Worm (Caenorhabditis elegans) whole organism, L4 larva: ENCODE measurements around the gene T20G5.12.

Experiments
- D1046.2 ChIP-seq: fragments of 200-800 bp; sonication (Bioruptor generic); IDR thresholded peaks from 2 replicates; pipeline ENCODE4 v1.3.6; 2022; ENCODE audit warnings: missing genetic modification characterization, missing compliant biosample characterization
- F10B5.3 ChIP-seq: sonication (generic microtip); optimal IDR thresholded peaks from 2 replicates; lab custom pipeline; 2016; ENCODE audit warnings: mild to moderate bottlenecking, missing genetic modification characterization, missing compliant biosample characterization
- F26F4.8 ChIP-seq: fragments of 200-800 bp; sonication (Bioruptor generic); conservative IDR thresholded peaks from 2 replicates; pipeline ENCODE4 v1.3.6; 2022; ENCODE audit warnings: missing genetic modification characterization, missing compliant biosample characterization
- F37D6.2 ChIP-seq: sonication (generic microtip); optimal IDR thresholded peaks from 2 replicates; lab custom pipeline; 2016; ENCODE audit warnings: mild to moderate bottlenecking, missing genetic modification characterization, missing compliant biosample characterization
- R02D3.7 ChIP-seq: fragments of 150-350 bp; sonication (generic microtip); optimal IDR thresholded peaks from 3 replicates; lab custom pipeline; 2014; ENCODE audit warnings: missing biosample characterization, missing genetic modification characterization
- T26A8.4 ChIP-seq: fragments of 200-800 bp; sonication (Bioruptor generic); IDR thresholded peaks from 2 replicates; pipeline ENCODE4 v1.3.6; 2022; ENCODE audit warnings: missing genetic modification characterization, missing compliant biosample characterization
- Y48G9A.11 ChIP-seq: fragments of 200-800 bp; sonication (Bioruptor generic); IDR thresholded peaks from 2 replicates; pipeline ENCODE4 v1.3.6; 2022; ENCODE audit warnings: missing genetic modification reagents, missing genetic modification characterization, missing compliant biosample characterization
- Y5F2A.4 ChIP-seq: fragments of 200-800 bp; sonication (Bioruptor generic); optimal IDR thresholded peaks from 2 replicates; lab custom pipeline; 2018; ENCODE audit warnings: mild to moderate bottlenecking, missing genetic modification characterization, missing compliant biosample characterization
- ZK337.2 ChIP-seq: fragments of 200-800 bp; sonication (Bioruptor generic); IDR thresholded peaks from 2 replicates; pipeline ENCODE4 v1.3.6; 2022; ENCODE audit warnings: missing genetic modification reagents, missing genetic modification characterization, missing compliant biosample characterization
- ZK546.5 ChIP-seq, 2 experiments: sonication (generic microtip); optimal IDR thresholded peaks; 2 replicates each; lab custom pipeline; 2017; ENCODE audit warnings: missing biosample characterization in 2 of 2, missing genetic modification characterization in 2 of 2
- aha-1 ChIP-seq: fragments of 150-350 bp; peaks from one replicate; lab custom pipeline; 2014; ENCODE audit warnings: missing biosample characterization, missing genetic modification characterization
- ces-1 ChIP-seq: fragments of 150-350 bp; sonication (generic microtip); optimal IDR thresholded peaks from 4 replicates; lab custom pipeline; 2014; ENCODE audit warnings: missing biosample characterization, missing genetic modification reagents, missing genetic modification characterization
- cey-2 ChIP-seq: sonication (generic microtip); optimal IDR thresholded peaks from 3 replicates; lab custom pipeline; 2017; ENCODE audit warnings: missing genetic modification characterization, mild to moderate bottlenecking, missing compliant biosample characterization, antibody characterized with exemption, borderline replicate concordance; ENCODE audit not compliant: insufficient read depth
- ctbp-1 ChIP-seq: fragments of 200-800 bp; sonication (Bioruptor generic); IDR thresholded peaks from 2 replicates; pipeline ENCODE4 v1.3.6; 2022; ENCODE audit warnings: missing genetic modification reagents, missing genetic modification characterization, missing compliant biosample characterization
- daf-16 ChIP-seq, 3 experiments: sonication (generic microtip); optimal IDR thresholded peaks; 2 replicates each; lab custom pipeline; 2016 to 2017; ENCODE audit warnings: missing genetic modification characterization in 3 of 3, missing genetic modification reagents in 3 of 3, mild to moderate bottlenecking in 2 of 3, missing compliant biosample characterization in 2 of 3, missing biosample characterization in 1 of 3, moderate library complexity in 1 of 3
- dve-1 ChIP-seq: sonication (generic microtip); optimal IDR thresholded peaks from 2 replicates; lab custom pipeline; 2017; ENCODE audit warnings: antibody characterized with exemption, mild to moderate bottlenecking, missing genetic modification characterization, missing compliant biosample characterization; ENCODE audit not compliant: insufficient read depth
- fkh-10 ChIP-seq: fragments of 150-350 bp; optimal IDR thresholded peaks from 2 replicates; lab custom pipeline; 2014; ENCODE audit warnings: missing biosample characterization, missing genetic modification reagents, missing genetic modification characterization
- fos-1 ChIP-seq: fragments of 150-350 bp; optimal IDR thresholded peaks from 2 replicates; lab custom pipeline; 2014; ENCODE audit warnings: missing biosample characterization, missing genetic modification characterization
- hlh-11 ChIP-seq: fragments of 200-800 bp; sonication (Bioruptor generic); optimal IDR thresholded peaks from 2 replicates; lab custom pipeline; 2018; ENCODE audit warnings: mild to moderate bottlenecking, missing genetic modification characterization, missing compliant biosample characterization
- hlh-30 ChIP-seq: sonication (generic microtip); optimal IDR thresholded peaks from 2 replicates; lab custom pipeline; 2017; ENCODE audit warnings: antibody characterized with exemption, mild to moderate bottlenecking, missing genetic modification characterization, missing compliant biosample characterization; ENCODE audit not compliant: insufficient read depth
- hmg-1.1 ChIP-seq: fragments of 200-800 bp; sonication (Bioruptor generic); IDR thresholded peaks from 2 replicates; pipeline ENCODE4 v1.3.6; 2022; ENCODE audit warnings: missing genetic modification reagents, missing genetic modification characterization, missing compliant biosample characterization
- lsy-2 ChIP-seq, 2 experiments: fragments of 150-350 bp in 1 of 2; sonication (generic microtip) in 1 of 2; optimal IDR thresholded peaks; 2 replicates each; lab custom pipeline; 2014 to 2017; ENCODE audit warnings: missing biosample characterization in 2 of 2, missing genetic modification characterization in 2 of 2
- madf-9 ChIP-seq: fragments of 200-800 bp; sonication (Bioruptor generic); conservative IDR thresholded peaks from 2 replicates; pipeline ENCODE4 v1.3.6; 2022; ENCODE audit warnings: missing genetic modification reagents, missing genetic modification characterization, missing compliant biosample characterization
- mdl-1 ChIP-seq, 2 experiments: fragments of 150-350 bp in 1 of 2; sonication (generic microtip) in 1 of 2; optimal IDR thresholded peaks; 2 replicates each; lab custom pipeline; 2014 to 2017; ENCODE audit warnings: missing biosample characterization in 2 of 2, missing genetic modification characterization in 2 of 2
- mdt-29 ChIP-seq: fragments of 200-800 bp; sonication (Bioruptor generic); IDR thresholded peaks from 2 replicates; pipeline ENCODE4 v1.3.6; 2022; ENCODE audit warnings: missing genetic modification reagents, missing genetic modification characterization, missing compliant biosample characterization
- mep-1 ChIP-seq: fragments of 150-350 bp; sonication (generic microtip); optimal IDR thresholded peaks from 3 replicates; lab custom pipeline; 2014; ENCODE audit warnings: missing biosample characterization, missing genetic modification characterization
- mxl-2 ChIP-seq: fragments of 200-800 bp; sonication (Bioruptor generic); conservative IDR thresholded peaks from 2 replicates; pipeline ENCODE4 v1.3.6; 2022; ENCODE audit warnings: missing genetic modification reagents, missing genetic modification characterization, missing compliant biosample characterization
- nhr-28 ChIP-seq: fragments of 150-350 bp; optimal IDR thresholded peaks from 2 replicates; lab custom pipeline; 2014; ENCODE audit warnings: missing biosample characterization, missing genetic modification characterization
- nhr-48 ChIP-seq: sonication (generic microtip); optimal IDR thresholded peaks from 2 replicates; lab custom pipeline; 2016; ENCODE audit warnings: mild to moderate bottlenecking, missing genetic modification characterization, missing compliant biosample characterization
- pha-4 ChIP-seq, 2 experiments: fragments of 150-350 bp in 1 of 2; fragments of 200-800 bp in 1 of 2; sonication (Bioruptor generic) in 1 of 2; IDR thresholded peaks in 1 of 2; optimal IDR thresholded peaks in 1 of 2; 2 replicates each; pipeline versions ENCODE4 v1.3.6 to Lab custom; 2014 to 2022; ENCODE audit warnings: missing genetic modification characterization in 2 of 2, missing genetic modification reagents in 2 of 2, missing biosample characterization in 1 of 2, missing compliant biosample characterization in 1 of 2
- php-3 ChIP-seq: fragments of 200-800 bp; sonication (Bioruptor generic); IDR thresholded peaks from 2 replicates; pipeline ENCODE4 v1.3.6; 2022; ENCODE audit warnings: missing genetic modification reagents, missing genetic modification characterization, missing compliant biosample characterization
- rbr-2 ChIP-seq: sonication (generic microtip); optimal IDR thresholded peaks from 2 replicates; lab custom pipeline; 2016; ENCODE audit warnings: missing genotype, missing genetic modification characterization, missing compliant biosample characterization
- set-16 ChIP-seq: fragments of 200-800 bp; sonication (Bioruptor generic); IDR thresholded peaks from 2 replicates; pipeline ENCODE4 v1.3.6; 2022; ENCODE audit warnings: missing genetic modification reagents, missing genetic modification characterization, missing compliant biosample characterization
- skn-1 ChIP-seq: fragments of 150-350 bp; optimal IDR thresholded peaks from 2 replicates; lab custom pipeline; 2014; ENCODE audit warnings: missing biosample characterization, missing genetic modification characterization
- snpc-4 ChIP-seq: fragments of 150-350 bp; optimal IDR thresholded peaks from 2 replicates; lab custom pipeline; 2014; ENCODE audit warnings: missing biosample characterization, missing genetic modification characterization
- spr-1 ChIP-seq: sonication (generic microtip); optimal IDR thresholded peaks from 2 replicates; lab custom pipeline; 2016; ENCODE audit warnings: mild to moderate bottlenecking, missing genetic modification characterization, missing compliant biosample characterization
- tra-1 ChIP-seq: fragments of 200-800 bp; sonication (Bioruptor generic); IDR thresholded peaks from 2 replicates; pipeline ENCODE4 v1.3.6; 2022; ENCODE audit warnings: missing genetic modification reagents, missing genetic modification characterization, missing compliant biosample characterization
- unc-62 ChIP-seq, 3 experiments: fragments of 150-350 bp in 1 of 3; sonication (generic microtip); optimal IDR thresholded peaks in 2 of 3; peaks in 1 of 3; 1 replicate in 1 of 3; 2 replicates in 2 of 3; lab custom pipeline; 2014 to 2017; ENCODE audit warnings: missing biosample characterization in 3 of 3, missing genetic modification characterization in 3 of 3, missing genetic modification reagents in 3 of 3, missing genotype in 1 of 3
- zag-1 ChIP-seq: fragments of 150-350 bp; optimal IDR thresholded peaks from 2 replicates; lab custom pipeline; 2014; ENCODE audit warnings: missing biosample characterization, missing genetic modification characterization
- zfp-2 ChIP-seq: sonication (generic microtip); optimal IDR thresholded peaks from 2 replicates; lab custom pipeline; 2016; ENCODE audit warnings: mild to moderate bottlenecking, missing genetic modification characterization, missing compliant biosample characterization
- zip-11 ChIP-seq: fragments of 200-800 bp; sonication (Bioruptor generic); IDR thresholded peaks from 2 replicates; pipeline ENCODE4 v1.3.6; 2022; ENCODE audit warnings: missing genetic modification characterization, missing compliant biosample characterization

The T20G5.12 gene

DNA sequence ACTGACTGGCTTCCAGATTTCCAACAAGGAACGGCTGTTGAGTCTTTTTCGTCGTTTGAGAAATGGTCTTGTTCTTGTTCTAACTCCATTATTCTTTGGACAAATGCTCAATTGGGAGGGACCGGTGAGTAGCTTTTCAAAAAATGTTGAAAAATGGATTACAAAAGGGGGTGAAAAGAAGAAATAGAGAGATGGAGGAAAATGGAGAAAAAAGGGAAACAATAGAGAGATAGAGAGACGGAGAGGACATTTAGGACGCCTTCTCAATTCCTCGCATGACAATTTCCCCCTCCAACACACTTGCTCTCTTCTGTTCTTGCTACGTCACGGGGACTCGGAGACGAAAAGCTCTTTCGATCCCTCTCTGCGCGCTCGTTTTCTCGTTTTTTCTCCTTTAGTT is 48.4 kb upstream of the T20G5.12 start:
- TF ChIP-seq fos-1 (tag; lab: Kevin White, UChicago), result no peak
- peak in 1 of 2 experiments; percentile 46 for TF ChIP-seq mdl-1 (tag; optimal IDR thresholded peaks at IDR 0.05; lab: Kevin White, UChicago)
- peak; percentile 24 to 73 for TF ChIP-seq lsy-2 (tag; optimal IDR thresholded peaks at IDR 0.05; lab: Kevin White, UChicago)
- TF ChIP-seq F37D6.2 (tag; lab: Kevin White, UChicago), result peak; percentile 22
- no peak for TF ChIP-seq cey-2
- 0 out of 2 replicates have a peak, but pooled peaks have one; percentile 28 for TF ChIP-seq tra-1 (GFP tag; lab: Robert Waterston, UW)
- no peak for TF ChIP-seq zip-11 (GFP tag; lab: Robert Waterston, UW)
- TF ChIP-seq php-3 (GFP tag; lab: Robert Waterston, UW), result no peak
- no peak for TF ChIP-seq Y48G9A.11 (GFP tag; lab: Robert Waterston, UW)
- no peak for TF ChIP-seq spr-1 (tag; lab: Kevin White, UChicago)
- no peak for TF ChIP-seq mxl-2 (GFP tag; lab: Robert Waterston, UW)
- TF ChIP-seq nhr-48 (tag; lab: Kevin White, UChicago), result peak; percentile 8
- no peak for TF ChIP-seq F26F4.8 (GFP tag; lab: Robert Waterston, UW)
- TF ChIP-seq Y5F2A.4 (GFP tag; lab: Kevin White, UChicago), result no peak
- TF ChIP-seq hlh-11 (tag; lab: Kevin White, UChicago), result peak; percentile 15
- no peak for TF ChIP-seq skn-1 (tag; lab: Kevin White, UChicago)
- peak; percentile 74 for TF ChIP-seq ctbp-1 (GFP tag; lab: Robert Waterston, UW)
- peak; percentile 54 for TF ChIP-seq mep-1 (tag; lab: Kevin White, UChicago)
- no peak for TF ChIP-seq F10B5.3 (tag; lab: Kevin White, UChicago)
- TF ChIP-seq set-16 (GFP tag; lab: Robert Waterston, UW), result 0 out of 2 replicates have a peak, but pooled peaks have one; percentile 4
- TF ChIP-seq nhr-28 (tag; lab: Kevin White, UChicago), result no peak
- no peak for TF ChIP-seq D1046.2 (GFP tag; lab: Robert Waterston, UW)
- peak; percentile 64 for TF ChIP-seq rbr-2 (tag; lab: Kevin White, UChicago)
- TF ChIP-seq aha-1, result peak; percentile 61
- TF ChIP-seq ZK546.5 (tag; optimal IDR thresholded peaks at IDR 0.05; lab: Kevin White, UChicago), result no peak
- TF ChIP-seq R02D3.7 (tag; lab: Kevin White, UChicago), result no peak
- peak; percentile 83 for TF ChIP-seq hlh-30 (tag; lab: Kevin White, UChicago)
- peak; percentile 24 for TF ChIP-seq ces-1 (GFP tag; lab: Kevin White, UChicago)
- TF ChIP-seq madf-9, result no peak
- peak in 1 of 2 experiments; percentile 96 for TF ChIP-seq unc-62 (GFP tag; optimal IDR thresholded peaks at IDR 0.05 in 1 of 2; lab: Kevin White, UChicago)
- TF ChIP-seq unc-62 (tag; optimal IDR thresholded peaks at IDR 0.05; lab: Kevin White, UChicago), result no peak
- peak; percentile 56 for TF ChIP-seq fkh-10 (GFP tag; lab: Kevin White, UChicago)
- no peak for TF ChIP-seq zag-1 (tag; lab: Kevin White, UChicago)
- no peak for TF ChIP-seq ZK337.2 (GFP tag; lab: Robert Waterston, UW)
- TF ChIP-seq pha-4 (GFP tag; IDR thresholded peaks at IDR 0.05; lab: Robert Waterston, UW), result 0 out of 2 replicates have a peak, but pooled peaks have one; percentile 26
- TF ChIP-seq pha-4 (tag; optimal IDR thresholded peaks at IDR 0.05; lab: Kevin White, UChicago), result no peak
- TF ChIP-seq T26A8.4 (GFP tag; lab: Robert Waterston, UW), result no peak
- no peak for TF ChIP-seq zfp-2 (tag; lab: Kevin White, UChicago)
- no peak for TF ChIP-seq snpc-4 (tag; lab: Kevin White, UChicago)
- peak; percentile 38; the same call in 1 of the 2 replicates for TF ChIP-seq hmg-1.1
- no peak for TF ChIP-seq dve-1 (tag; lab: Kevin White, UChicago)
- TF ChIP-seq mdt-29, result 0 out of 2 replicates have a peak, but pooled peaks have one; percentile 46
- no peak for TF ChIP-seq daf-16 (GFP tag; optimal IDR thresholded peaks at IDR 0.05; lab: Kevin White, UChicago)
- TF ChIP-seq daf-16 (tag; optimal IDR thresholded peaks at IDR 0.05; lab: Kevin White, UChicago), result no peak
